Worm (Caenorhabditis elegans) whole organism, L1 larva: ENCODE data around the gene srx-21.

Experiments used
- C16A3.4 ChIP-seq: fragments of 150-350 bp; optimal IDR thresholded peaks from 2 replicates; lab custom pipeline; 2014; ENCODE audit warnings: missing biosample characterization, missing genetic modification characterization
- C34B4.2 ChIP-seq: sonication (generic microtip); optimal IDR thresholded peaks from 2 replicates; lab custom pipeline; 2017; ENCODE audit warnings: mild to moderate bottlenecking, missing genetic modification characterization, missing compliant biosample characterization
- alr-1 ChIP-seq: fragments of 200-800 bp; sonication (Bioruptor generic); optimal IDR thresholded peaks from 2 replicates; lab custom pipeline; 2018; ENCODE audit warnings: borderline replicate concordance, mild to moderate bottlenecking, missing genetic modification characterization, missing compliant biosample characterization
- ama-1 ChIP-seq: fragments of 150-350 bp; optimal IDR thresholded peaks from 2 replicates; lab custom pipeline; 2014
- blmp-1 ChIP-seq: fragments of 150-350 bp; optimal IDR thresholded peaks from 2 replicates; lab custom pipeline; 2014; ENCODE audit warnings: missing biosample characterization, missing genetic modification characterization
- ceh-82 ChIP-seq, 3 experiments: fragments of 150-350 bp in 1 of 3; sonication (generic microtip) in 2 of 3; optimal IDR thresholded peaks; 2 replicates each; lab custom pipeline; 2014 to 2017; ENCODE audit warnings: missing biosample characterization in 3 of 3, missing genetic modification characterization in 3 of 3
- ceh-88 ChIP-seq: fragments of 200-800 bp; sonication (Bioruptor generic); IDR thresholded peaks from 2 replicates; pipeline ENCODE4 v1.3.6; 2022; ENCODE audit warnings: missing genetic modification characterization, missing compliant biosample characterization
- ceh-90 ChIP-seq: sonication (generic microtip); optimal IDR thresholded peaks from 2 replicates; lab custom pipeline; 2016; ENCODE audit warnings: missing genetic modification characterization, missing compliant biosample characterization
- ces-1 ChIP-seq: fragments of 150-350 bp; optimal IDR thresholded peaks from 2 replicates; lab custom pipeline; 2014; ENCODE audit warnings: missing biosample characterization, missing genetic modification reagents, missing genetic modification characterization
- efl-1 ChIP-seq, 4 experiments: fragments of 150-350 bp; optimal IDR thresholded peaks in 3 of 4; peaks in 1 of 4; 1 replicate in 1 of 4; 2 replicates in 3 of 4; lab custom pipeline; 2014; ENCODE audit warnings: missing biosample characterization in 2 of 4, missing genetic modification characterization in 2 of 4, missing genetic modification reagents in 2 of 4
- egl-13 ChIP-seq: sonication (generic microtip); optimal IDR thresholded peaks from 2 replicates; lab custom pipeline; 2016; ENCODE audit warnings: missing genotype, missing genetic modification reagents, missing genetic modification characterization, missing compliant biosample characterization
- egl-27 ChIP-seq, 2 experiments: fragments of 150-350 bp in 1 of 2; sonication (generic microtip); optimal IDR thresholded peaks; 3 replicates each; lab custom pipeline; 2017 to 2018; ENCODE audit warnings: missing biosample characterization in 2 of 2, missing genetic modification characterization in 2 of 2, missing genetic modification reagents in 2 of 2
- fos-1 ChIP-seq: fragments of 150-350 bp; optimal IDR thresholded peaks from 2 replicates; lab custom pipeline; 2014; ENCODE audit warnings: missing biosample characterization, missing genetic modification characterization
- grh-1 ChIP-seq: fragments of 200-800 bp; sonication (Bioruptor generic); IDR thresholded peaks from 2 replicates; pipeline ENCODE4 v1.3.6; 2022; ENCODE audit warnings: missing genetic modification reagents, missing genetic modification characterization, missing compliant biosample characterization
- hlh-17 ChIP-seq: fragments of 200-800 bp; sonication (Bioruptor generic); optimal IDR thresholded peaks from 2 replicates; lab custom pipeline; 2018; ENCODE audit warnings: missing genetic modification characterization, mild to moderate bottlenecking, missing compliant biosample characterization, moderate library complexity, borderline replicate concordance
- hpl-2 ChIP-seq: fragments of 150-350 bp; optimal IDR thresholded peaks from 2 replicates; lab custom pipeline; 2014; ENCODE audit warnings: missing biosample characterization, missing genetic modification reagents, missing genetic modification characterization
- lin-35 ChIP-seq, 2 experiments: fragments of 150-350 bp; optimal IDR thresholded peaks; 2 replicates each; lab custom pipeline; 2014; ENCODE audit warnings: missing biosample characterization in 2 of 2, missing genetic modification characterization in 2 of 2, missing genetic modification reagents in 2 of 2
- mab-9 ChIP-seq: fragments of 200-800 bp; sonication (Bioruptor generic); IDR thresholded peaks from 2 replicates; pipeline ENCODE4 v1.3.6; 2022; ENCODE audit warnings: missing genetic modification reagents, missing genetic modification characterization, missing compliant biosample characterization
- mdl-1 ChIP-seq, 2 experiments: fragments of 150-350 bp; optimal IDR thresholded peaks; 2 replicates each; lab custom pipeline; 2014 to 2017; ENCODE audit warnings: missing biosample characterization in 2 of 2, missing genetic modification characterization in 2 of 2, inconsistent platforms in 1 of 2
- nhr-11 ChIP-seq: fragments of 150-350 bp; optimal IDR thresholded peaks from 2 replicates; lab custom pipeline; 2014; ENCODE audit warnings: missing biosample characterization, missing genetic modification characterization
- nhr-19 ChIP-seq: fragments of 200-800 bp; sonication (Bioruptor generic); conservative IDR thresholded peaks from 2 replicates; pipeline ENCODE4 v1.3.6; 2022; ENCODE audit warnings: missing genetic modification characterization, missing compliant biosample characterization
- nhr-20 ChIP-seq: sonication (generic microtip); optimal IDR thresholded peaks from 2 replicates; lab custom pipeline; 2016; ENCODE audit warnings: mild to moderate bottlenecking, missing genetic modification characterization, missing compliant biosample characterization
- nhr-47 ChIP-seq: sonication (generic microtip); optimal IDR thresholded peaks from 2 replicates; lab custom pipeline; 2016; ENCODE audit warnings: mild to moderate bottlenecking, missing genetic modification characterization, moderate library complexity, missing compliant biosample characterization
- nhr-71 ChIP-seq: sonication (generic microtip); optimal IDR thresholded peaks from 2 replicates; lab custom pipeline; 2016; ENCODE audit warnings: mild to moderate bottlenecking, missing genetic modification characterization, moderate library complexity, missing compliant biosample characterization
- nhr-84 ChIP-seq: sonication (generic microtip); optimal IDR thresholded peaks from 2 replicates; lab custom pipeline; 2017; ENCODE audit warnings: missing biosample characterization, missing genetic modification characterization
- nhr-85 ChIP-seq: sonication (generic microtip); peaks from one replicate; lab custom pipeline; 2016; ENCODE audit warnings: missing genetic modification characterization, inconsistent platforms, missing compliant biosample characterization
- pax-3 ChIP-seq: fragments of 200-800 bp; sonication (Bioruptor generic); optimal IDR thresholded peaks from 2 replicates; lab custom pipeline; 2018; ENCODE audit warnings: mild to moderate bottlenecking, missing genetic modification characterization, moderate library complexity, missing compliant biosample characterization
- pqm-1 ChIP-seq: sonication (generic microtip); optimal IDR thresholded peaks from 3 replicates; lab custom pipeline; 2017; ENCODE audit warnings: missing biosample characterization, missing genetic modification characterization
- snu-23 ChIP-seq: sonication (generic microtip); optimal IDR thresholded peaks from 2 replicates; lab custom pipeline; 2016; ENCODE audit warnings: missing genetic modification characterization, missing compliant biosample characterization
- sptf-1 ChIP-seq: fragments of 150-350 bp; optimal IDR thresholded peaks from 2 replicates; lab custom pipeline; 2014; ENCODE audit warnings: missing biosample characterization, missing genetic modification characterization
- tbx-2 ChIP-seq: sonication (generic microtip); optimal IDR thresholded peaks from 2 replicates; lab custom pipeline; 2016; ENCODE audit warnings: missing genetic modification characterization, missing compliant biosample characterization
- unc-98 ChIP-seq: fragments of 200-800 bp; sonication (Bioruptor generic); IDR thresholded peaks from 2 replicates; pipeline ENCODE4 v1.3.6; 2022; ENCODE audit warnings: missing genetic modification characterization, missing compliant biosample characterization
- vab-15 ChIP-seq: sonication (generic microtip); optimal IDR thresholded peaks from 2 replicates; lab custom pipeline; 2017; ENCODE audit warnings: missing genotype, mild to moderate bottlenecking, missing genetic modification characterization, missing compliant biosample characterization

The srx-21 gene

DNA sequence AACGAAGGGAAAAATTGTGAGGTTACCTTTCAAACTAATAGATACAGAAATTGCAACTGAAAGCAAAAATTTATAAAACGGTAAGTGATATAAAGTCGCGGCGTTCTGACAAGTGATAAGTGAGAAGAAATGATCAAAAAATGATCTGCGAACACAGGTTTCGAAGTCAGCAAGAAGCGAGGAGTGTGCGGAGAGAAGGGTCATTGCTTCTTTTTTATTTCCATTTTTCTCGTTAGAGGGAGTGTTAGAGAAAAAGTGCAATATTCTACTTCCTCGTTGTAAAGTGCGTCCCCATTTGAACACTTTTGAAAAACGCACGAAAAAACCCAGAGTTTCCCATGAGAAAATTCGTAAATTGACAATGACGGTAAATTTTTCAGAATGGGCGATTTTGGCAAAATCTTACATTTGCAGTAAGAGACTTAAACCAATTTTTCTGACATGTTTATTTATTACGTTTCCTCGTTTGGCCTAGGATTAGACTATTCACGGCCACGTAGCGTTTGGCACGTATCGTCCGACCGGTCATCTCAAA, at the start of gene srx-21, which contains the start of gene fbxa-72:
Gene srx-21 (plus strand): TSS at position 485 of the 535 bp plus-strand sequence.
Gene fbxa-72 (minus strand): TSS at position 204 of the 535 bp plus-strand sequence.
- no peak for TF ChIP-seq hlh-17 (GFP tag; lab: Kevin White, UChicago)
- peak; percentile 23 for TF ChIP-seq nhr-85 (tag; lab: Kevin White, UChicago)
- no peak for TF ChIP-seq nhr-11
- TF ChIP-seq fos-1 = no peak
- peak; percentile 50 for TF ChIP-seq blmp-1 (tag; lab: Kevin White, UChicago)

DNA sequence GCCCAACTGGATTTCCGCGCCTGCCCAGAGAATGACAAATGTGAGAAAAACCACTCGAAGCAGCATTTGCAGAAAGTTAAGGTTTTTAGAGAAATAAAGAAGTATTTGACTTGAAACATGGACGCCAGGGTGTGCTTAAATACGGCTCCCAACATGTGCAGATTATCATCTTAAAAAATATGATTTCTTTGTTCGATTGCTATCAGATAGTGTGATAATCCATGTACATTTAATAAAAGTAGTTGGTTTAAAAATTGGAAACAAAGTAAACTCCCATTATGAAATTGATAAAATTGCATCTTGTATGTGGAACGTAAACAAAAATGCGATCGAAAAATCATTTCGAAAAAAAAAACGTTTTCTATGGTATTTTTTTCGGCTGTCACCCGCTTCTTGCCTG, 49.2 kb upstream of the srx-21 start, which contains the start of gene F48G7.8:
Gene F48G7.8 (minus strand): TSS at position 101 of the 400 bp plus-strand sequence.
- no peak for TF ChIP-seq alr-1 (tag; lab: Kevin White, UChicago)
- TF ChIP-seq ceh-82 (tag; optimal IDR thresholded peaks at IDR 0.05; lab: Kevin White, UChicago) = no peak
- no peak for TF ChIP-seq ceh-90 (tag; lab: Kevin White, UChicago)
- no peak for TF ChIP-seq blmp-1 (tag; lab: Kevin White, UChicago)
- TF ChIP-seq C16A3.4 (tag; lab: Kevin White, UChicago) = no peak

DNA sequence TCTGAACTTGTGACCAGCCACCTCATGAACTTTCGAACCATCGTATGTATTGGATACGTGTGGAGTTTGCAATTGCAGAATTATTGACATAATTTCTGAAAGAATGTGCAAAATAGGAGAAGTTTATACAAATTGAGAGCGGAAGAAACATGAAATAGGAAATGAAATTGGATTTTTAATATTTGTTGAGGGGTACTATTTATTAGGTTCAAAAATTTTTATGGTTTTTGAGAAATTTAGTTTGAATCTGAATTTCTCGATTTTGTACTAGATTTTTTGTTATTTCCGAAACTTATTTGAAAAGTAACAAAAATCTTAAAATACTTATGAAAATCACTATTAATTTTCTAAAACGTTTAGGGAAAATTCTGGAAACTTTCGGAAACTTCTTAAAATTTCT, 48.3 kb upstream of the srx-21 start, which contains the start of gene F48G7.9:
Gene F48G7.9 (minus strand): TSS at position 101 of the 400 bp plus-strand sequence.
- TF ChIP-seq pax-3 = no peak
- no peak for TF ChIP-seq tbx-2
- no peak for TF ChIP-seq nhr-19 (GFP tag; lab: Robert Waterston, UW)
- TF ChIP-seq nhr-71 (tag; lab: Kevin White, UChicago) = no peak
- no peak for TF ChIP-seq ceh-88 (GFP tag; lab: Robert Waterston, UW)
- no peak for TF ChIP-seq ces-1 (GFP tag; lab: Kevin White, UChicago)
- no peak for TF ChIP-seq egl-13 (tag; lab: Kevin White, UChicago)
- no peak for TF ChIP-seq egl-27 (tag; optimal IDR thresholded peaks at IDR 0.05; lab: Kevin White, UChicago)
- no peak for TF ChIP-seq grh-1 (GFP tag; lab: Robert Waterston, UW)
- TF ChIP-seq vab-15 (tag; lab: Kevin White, UChicago) = no peak
- no peak for TF ChIP-seq mdl-1 (tag; optimal IDR thresholded peaks at IDR 0.05; lab: Kevin White, UChicago)
- TF ChIP-seq C16A3.4 (tag; lab: Kevin White, UChicago) = no peak
- TF ChIP-seq nhr-84 (tag; lab: Kevin White, UChicago) = no peak
- TF ChIP-seq mab-9 (GFP tag; lab: Robert Waterston, UW) = no peak
- TF ChIP-seq unc-98 (GFP tag; lab: Robert Waterston, UW) = no peak
- no peak for TF ChIP-seq ama-1 (lab: Kevin White, UChicago)
- no peak for TF ChIP-seq pqm-1 (tag; lab: Kevin White, UChicago)
- no peak for TF ChIP-seq nhr-47 (tag; lab: Kevin White, UChicago)
- no peak for TF ChIP-seq sptf-1 (tag; lab: Kevin White, UChicago)

DNA sequence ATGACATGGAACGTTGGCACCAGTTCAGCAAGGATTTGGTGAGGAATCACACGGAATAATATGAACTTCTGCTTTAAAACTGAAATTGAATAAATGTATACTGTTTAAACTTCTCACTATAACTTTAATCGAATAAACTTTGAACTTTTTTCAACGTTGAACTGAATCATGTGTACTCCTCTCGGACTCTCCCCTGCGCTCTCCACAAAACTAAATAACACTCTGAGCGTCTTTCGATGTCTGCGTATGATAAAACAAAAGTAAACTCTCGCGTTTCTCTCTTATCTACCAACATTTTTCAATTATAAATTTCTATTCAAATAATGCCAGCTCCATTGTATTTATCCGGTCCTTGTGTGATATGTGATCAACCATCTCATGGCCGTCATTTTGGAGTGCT, 45.0 kb upstream of the srx-21 start:
- TF ChIP-seq nhr-20 = peak; percentile 29
- peak in 1 of 2 experiments; percentile 32 for TF ChIP-seq lin-35 (GFP tag; optimal IDR thresholded peaks at IDR 0.05; lab: Kevin White, UChicago)
- TF ChIP-seq hpl-2 (GFP tag; lab: Kevin White, UChicago) = no peak
- TF ChIP-seq efl-1 (optimal IDR thresholded peaks at IDR 0.05; lab: Kevin White, UChicago) = peak; percentile 11 to 22
- TF ChIP-seq efl-1 (GFP tag; optimal IDR thresholded peaks at IDR 0.05 in 1 of 2; lab: Kevin White, UChicago) = peak in 1 of 2 experiments; percentile 62
- peak; percentile 30 for TF ChIP-seq snu-23 (GFP tag; lab: Kevin White, UChicago)

ce11 chrV:634855-635254, 42.0 kb upstream of the srx-21 start, which contains the start of gene F48G7.10:
Gene F48G7.10 (minus strand): TSS chrV:634955.
- TF ChIP-seq nhr-85 (tag; lab: Kevin White, UChicago) = peak; percentile 58
- no peak for TF ChIP-seq tbx-2
- no peak for TF ChIP-seq C34B4.2 (tag; lab: Kevin White, UChicago)
